Worm (Caenorhabditis elegans): ENCODE measurements around the gene chil-11.

chil-11 gene

ce11 chrIV:5754821-5755220, 13.7 kb downstream of the chil-11 start:
- no peak for TF ChIP-seq hmbx-1 (tag; optimal IDR thresholded peaks at IDR 0.05)
- no peak for TF ChIP-seq ama-1 (optimal IDR thresholded peaks at IDR 0.05)
- no peak for TF ChIP-seq pes-1 (GFP tag; IDR thresholded peaks at IDR 0.05)
- no peak for TF ChIP-seq ceh-13 (GFP tag; optimal IDR thresholded peaks at IDR 0.05)
- no peak for TF ChIP-seq B0310.2 (tag; optimal IDR thresholded peaks at IDR 0.05)
- no peak for TF ChIP-seq scrt-1 (GFP tag; IDR thresholded peaks at IDR 0.05)
- no peak for TF ChIP-seq aly-1 (tag; optimal IDR thresholded peaks at IDR 0.05)
- TF ChIP-seq ceh-36 (tag; optimal IDR thresholded peaks at IDR 0.05) = no peak
- no peak for TF ChIP-seq flt-1 (GFP tag; IDR thresholded peaks at IDR 0.05)
- no peak for TF ChIP-seq tbx-11 (GFP tag; IDR thresholded peaks at IDR 0.05)
- no peak for TF ChIP-seq hmg-4 (GFP tag; optimal IDR thresholded peaks at IDR 0.05)
- TF ChIP-seq F13C5.2 (tag; optimal IDR thresholded peaks at IDR 0.05) = no peak
- TF ChIP-seq sea-1 (GFP tag; conservative IDR thresholded peaks at IDR 0.05) = no peak
- TF ChIP-seq tbx-37 (GFP tag; conservative IDR thresholded peaks at IDR 0.05) = no peak
- no peak for TF ChIP-seq hnd-1 (tag; optimal IDR thresholded peaks at IDR 0.05)
- TF ChIP-seq ets-7 (tag; optimal IDR thresholded peaks at IDR 0.05) = no peak
- TF ChIP-seq tra-4 (tag; optimal IDR thresholded peaks at IDR 0.05) = no peak

- TF ChIP-seq hnd-1 (tag; optimal IDR thresholded peaks at IDR 0.05) (no peak), scrt-1 (GFP tag; IDR thresholded peaks at IDR 0.05) (no peak), ets-7 (tag; optimal IDR thresholded peaks at IDR 0.05) (no peak)
Measured at ce11 chrIV:5755922-5756321, 14.8 kb downstream of the chil-11 start.

ce11 chrIV:5757762-5758161, 16.6 kb downstream of the chil-11 start, which contains the start of gene nhr-46:
TSS of gene nhr-46 (minus strand) at chrIV:5757862.
- no peak for TF ChIP-seq aly-1 (tag; optimal IDR thresholded peaks at IDR 0.05)

- no peak for TF ChIP-seq scrt-1 (GFP tag; IDR thresholded peaks at IDR 0.05)
Measured at ce11 chrIV:5758695-5759094, 17.6 kb downstream of the chil-11 start.

- no peak for TF ChIP-seq hmbx-1 (tag; optimal IDR thresholded peaks at IDR 0.05)
- TF ChIP-seq ets-7 (tag; optimal IDR thresholded peaks at IDR 0.05) = no peak
- TF ChIP-seq scrt-1 (GFP tag; IDR thresholded peaks at IDR 0.05) = no peak
- TF ChIP-seq tbx-37 (GFP tag; conservative IDR thresholded peaks at IDR 0.05) = no peak
- TF ChIP-seq ceh-36 (tag; optimal IDR thresholded peaks at IDR 0.05) = no peak
- no peak for TF ChIP-seq pes-1 (GFP tag; IDR thresholded peaks at IDR 0.05)
- TF ChIP-seq hmg-4 (GFP tag; optimal IDR thresholded peaks at IDR 0.05) = no peak
- TF ChIP-seq hnd-1 (tag; optimal IDR thresholded peaks at IDR 0.05) = no peak
- TF ChIP-seq flt-1 (GFP tag; IDR thresholded peaks at IDR 0.05) = no peak
- TF ChIP-seq B0310.2 (tag; optimal IDR thresholded peaks at IDR 0.05) = no peak
Measured at ce11 chrIV:5760656-5761055, 19.5 kb downstream of the chil-11 start.

ce11 chrIV:5761211-5761907, 20.2 kb downstream of the chil-11 start:
- no peak for TF ChIP-seq pes-1 (GFP tag; IDR thresholded peaks at IDR 0.05)
- no peak for TF ChIP-seq ets-7 (tag; optimal IDR thresholded peaks at IDR 0.05)
- TF ChIP-seq scrt-1 (GFP tag; IDR thresholded peaks at IDR 0.05) = no peak
- no peak for TF ChIP-seq tbx-11 (GFP tag; IDR thresholded peaks at IDR 0.05)
- no peak for TF ChIP-seq sea-1 (GFP tag; conservative IDR thresholded peaks at IDR 0.05)
- no peak for TF ChIP-seq hmbx-1 (tag; optimal IDR thresholded peaks at IDR 0.05)
- TF ChIP-seq ceh-36 (tag; optimal IDR thresholded peaks at IDR 0.05) = no peak
- TF ChIP-seq flt-1 (GFP tag; IDR thresholded peaks at IDR 0.05) = no peak
- TF ChIP-seq ama-1 (optimal IDR thresholded peaks at IDR 0.05) = no peak
- no peak for TF ChIP-seq tra-4 (tag; optimal IDR thresholded peaks at IDR 0.05)
- no peak for TF ChIP-seq F13C5.2 (tag; optimal IDR thresholded peaks at IDR 0.05)
- TF ChIP-seq hmg-4 (GFP tag; optimal IDR thresholded peaks at IDR 0.05) = no peak
- no peak for TF ChIP-seq B0310.2 (tag; optimal IDR thresholded peaks at IDR 0.05)
- no peak for TF ChIP-seq tbx-37 (GFP tag; conservative IDR thresholded peaks at IDR 0.05)
- TF ChIP-seq aly-1 (tag; optimal IDR thresholded peaks at IDR 0.05) = no peak
- no peak for TF ChIP-seq ceh-13 (GFP tag; optimal IDR thresholded peaks at IDR 0.05)
- TF ChIP-seq hnd-1 (tag; optimal IDR thresholded peaks at IDR 0.05) = no peak

ce11 chrIV:5762770-5763169, 21.6 kb downstream of the chil-11 start:
- TF ChIP-seq F13C5.2 (tag; optimal IDR thresholded peaks at IDR 0.05) = no peak
- no peak for TF ChIP-seq ets-7 (tag; optimal IDR thresholded peaks at IDR 0.05)
- TF ChIP-seq scrt-1 (GFP tag; IDR thresholded peaks at IDR 0.05) = no peak
- TF ChIP-seq flt-1 (GFP tag; IDR thresholded peaks at IDR 0.05) = no peak
- TF ChIP-seq hmbx-1 (tag; optimal IDR thresholded peaks at IDR 0.05) = no peak
- no peak for TF ChIP-seq ama-1 (optimal IDR thresholded peaks at IDR 0.05)
- no peak for TF ChIP-seq pes-1 (GFP tag; IDR thresholded peaks at IDR 0.05)

ce11 chrIV:5764392-5764791, 23.2 kb downstream of the chil-11 start:
- TF ChIP-seq hmg-4 (GFP tag; optimal IDR thresholded peaks at IDR 0.05) (no peak), B0310.2 (tag; optimal IDR thresholded peaks at IDR 0.05) (no peak), ets-7 (tag; optimal IDR thresholded peaks at IDR 0.05) (no peak), tbx-37 (GFP tag; conservative IDR thresholded peaks at IDR 0.05) (no peak), sea-1 (GFP tag; conservative IDR thresholded peaks at IDR 0.05) (no peak), ceh-13 (GFP tag; optimal IDR thresholded peaks at IDR 0.05) (no peak), tra-4 (tag; optimal IDR thresholded peaks at IDR 0.05) (no peak), flt-1 (GFP tag; IDR thresholded peaks at IDR 0.05) (no peak), tbx-11 (GFP tag; IDR thresholded peaks at IDR 0.05) (no peak), pes-1 (GFP tag; IDR thresholded peaks at IDR 0.05) (no peak), ama-1 (optimal IDR thresholded peaks at IDR 0.05) (no peak), hnd-1 (tag; optimal IDR thresholded peaks at IDR 0.05) (no peak), hmbx-1 (tag; optimal IDR thresholded peaks at IDR 0.05) (no peak), scrt-1 (GFP tag; IDR thresholded peaks at IDR 0.05) (no peak), ceh-36 (tag; optimal IDR thresholded peaks at IDR 0.05) (no peak), F13C5.2 (tag; optimal IDR thresholded peaks at IDR 0.05) (no peak)

Data from whole organism, early embryonic.